Worm (Caenorhabditis elegans): ENCODE results near the gene srb-19.

ce11 chrV:7527153-7527552 lies 7.2 kb upstream of the srb-19 start, which contains the start of gene C54F6.17:
- TF ChIP-seq mel-28 (tag; optimal IDR thresholded peaks at IDR 0.05; ENCODE audit: borderline replicate concordance) (no peak), pha-4 (tag; optimal IDR thresholded peaks at IDR 0.05) (no peak), snpc-4 (GFP tag; optimal IDR thresholded peaks at IDR 0.05) (no peak), snpc-4 (tag; optimal IDR thresholded peaks at IDR 0.05) (no peak), ama-1 (optimal IDR thresholded peaks at IDR 0.05) (no peak), ama-1 (GFP tag; optimal IDR thresholded peaks at IDR 0.05) (no peak), madf-10 (tag; optimal IDR thresholded peaks at IDR 0.05) (no peak), Y53G8AR.9 (GFP tag; conservative IDR thresholded peaks at IDR 0.05) (no peak), nfya-1 (tag; optimal IDR thresholded peaks at IDR 0.05; ENCODE audit: borderline replicate concordance, insufficient read depth) (no peak), Y53F4B.3 (GFP tag; IDR thresholded peaks at IDR 0.05) (no peak), ZK185.1 (tag; optimal IDR thresholded peaks at IDR 0.05; ENCODE audit: poor library complexity, severe bottlenecking) (no peak), mcd-1 (GFP tag; IDR thresholded peaks at IDR 0.05) (no peak), ztf-28 (GFP tag; IDR thresholded peaks at IDR 0.05) (no peak)

Data from whole organism, young adult.